Fruit fly (Drosophila melanogaster): ENCODE results near the gene 5-HT2B.

The 5-HT2B gene

DNA sequence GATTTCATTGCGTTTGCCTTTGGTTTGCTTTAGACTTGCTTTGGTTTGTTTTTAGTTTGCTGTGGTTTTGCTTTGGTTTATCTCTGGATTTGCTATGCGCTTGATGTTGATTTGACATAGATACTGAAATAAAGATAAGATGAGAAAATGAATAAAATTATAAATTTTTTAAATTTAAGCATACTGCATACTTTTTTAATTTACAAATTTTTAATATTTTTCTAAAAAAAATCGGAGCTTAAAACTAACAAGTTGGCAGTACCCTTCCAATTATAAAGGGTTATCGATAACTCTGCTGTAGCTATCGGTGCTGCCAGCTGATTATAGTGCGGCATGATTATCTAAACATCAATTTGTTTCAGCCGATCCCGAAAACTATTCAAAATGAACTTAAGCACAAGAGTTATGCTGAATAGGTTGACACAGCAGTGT, 95.8 kb downstream of the 5-HT2B start, which contains the start of gene mRpL19:
TSS of gene mRpL19 (plus strand) at position 307 of the 432 bp plus-strand sequence.
- TF ChIP-seq CrebA (GFP tag; optimal IDR thresholded peaks at IDR 0.05; ENCODE audit: borderline replicate concordance) (no peak), GATAd (GFP tag; optimal IDR thresholded peaks at IDR 0.05) (no peak), dmrt93B (GFP tag; optimal IDR thresholded peaks at IDR 0.05) (no peak), fru (GFP tag; optimal IDR thresholded peaks at IDR 0.05) (peak; percentile 28), sage (GFP tag; optimal IDR thresholded peaks at IDR 0.05) (peak; percentile 37), Hnf4 (GFP tag; optimal IDR thresholded peaks at IDR 0.05) (peak; percentile 26), CG9705 (GFP tag; optimal IDR thresholded peaks at IDR 0.05) (no peak), dl (GFP tag; optimal IDR thresholded peaks at IDR 0.05; ENCODE audit: insufficient read depth in 1 of 2, partially characterized antibody in 2 of 2) (no peak), Dif (GFP tag; optimal IDR thresholded peaks at IDR 0.05; ENCODE audit: partially characterized antibody) (no peak), h (GFP tag; optimal IDR thresholded peaks at IDR 0.05) (peak; percentile 22), woc (GFP tag; optimal IDR thresholded peaks at IDR 0.05) (peak; percentile 15), Rel (GFP tag; optimal IDR thresholded peaks at IDR 0.05) (no peak), Rel (tag; optimal IDR thresholded peaks at IDR 0.05) (peak; percentile 0), jim (GFP tag; optimal IDR thresholded peaks at IDR 0.05) (no peak), CG32264 (GFP tag; optimal IDR thresholded peaks at IDR 0.05) (no peak), Sp1 (GFP tag; optimal IDR thresholded peaks at IDR 0.05) (peak; percentile 43), lola (GFP tag; optimal IDR thresholded peaks at IDR 0.05) (no peak), HLH106 (tag; optimal IDR thresholded peaks at IDR 0.05) (peak; percentile 50), foxo (GFP tag; optimal IDR thresholded peaks at IDR 0.05) (peak in 1 of 2 experiments; percentile 45), pan (optimal IDR thresholded peaks at IDR 0.05) (no peak), Hr83 (GFP tag; optimal IDR thresholded peaks at IDR 0.05; ENCODE audit: poor library complexity, severe bottlenecking) (no peak), Vsx2 (GFP tag; optimal IDR thresholded peaks at IDR 0.05; ENCODE audit: partially characterized antibody) (no peak), OdsH (GFP tag; optimal IDR thresholded peaks at IDR 0.05) (peak; percentile 31), ey (GFP tag; optimal IDR thresholded peaks at IDR 0.05) (no peak), Jra (GFP tag; optimal IDR thresholded peaks at IDR 0.05) (no peak), psq (GFP tag; optimal IDR thresholded peaks at IDR 0.05) (peak; percentile 15), dsf (GFP tag; optimal IDR thresholded peaks at IDR 0.05; ENCODE audit: borderline replicate concordance) (no peak)

DNA sequence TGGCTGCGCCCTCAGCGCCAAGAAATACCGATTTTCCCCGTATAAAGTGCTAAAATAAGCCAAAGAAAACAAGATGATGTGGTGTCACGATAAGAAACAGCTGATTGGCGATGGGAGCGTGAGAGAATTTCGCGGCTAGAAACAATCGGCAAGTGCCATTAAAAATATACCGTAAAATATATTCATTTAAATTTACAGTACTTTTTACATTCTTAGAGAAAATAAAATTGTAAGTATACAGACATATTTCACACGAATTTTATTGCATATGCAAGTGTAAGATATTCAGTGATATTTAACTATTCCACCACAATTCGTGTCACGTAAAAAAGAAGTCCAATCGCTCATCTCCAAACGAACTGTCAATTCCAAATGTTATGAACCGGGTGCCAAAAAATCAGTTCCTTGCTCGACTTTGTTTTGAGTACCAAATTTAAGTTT, 98.6 kb downstream of the 5-HT2B start, which contains the start of the genes Unc50, CG11755 and CG8043:
TSS of gene Unc50 (minus strand) at position 54 of the 441 bp plus-strand sequence.
TSS of gene CG11755 (plus strand) at position 356 of the 441 bp plus-strand sequence.
TSS of gene CG8043 (plus strand) at position 356 of the 441 bp plus-strand sequence.
- TF ChIP-seq CG9705 (GFP tag; optimal IDR thresholded peaks at IDR 0.05): peak; percentile 80
- TF ChIP-seq Abd-B (GFP tag; optimal IDR thresholded peaks at IDR 0.05): no peak
- peak; percentile 72 for TF ChIP-seq sv (GFP tag; optimal IDR thresholded peaks at IDR 0.05)
- TF ChIP-seq tai (GFP tag; optimal IDR thresholded peaks at IDR 0.05): no peak
- TF ChIP-seq Dfd (GFP tag; optimal IDR thresholded peaks at IDR 0.05): no peak
- TF ChIP-seq Rel (GFP tag; optimal IDR thresholded peaks at IDR 0.05): no peak
- peak; percentile 48 for TF ChIP-seq Rel (tag; optimal IDR thresholded peaks at IDR 0.05)
- TF ChIP-seq dsf (GFP tag; optimal IDR thresholded peaks at IDR 0.05; ENCODE audit: borderline replicate concordance): peak; percentile 79
- TF ChIP-seq fru (GFP tag; optimal IDR thresholded peaks at IDR 0.05): peak; percentile 82
- no peak for TF ChIP-seq usp (GFP tag; optimal IDR thresholded peaks at IDR 0.05)
- TF ChIP-seq ey (GFP tag; optimal IDR thresholded peaks at IDR 0.05): peak; percentile 74
- TF ChIP-seq jim (GFP tag; optimal IDR thresholded peaks at IDR 0.05): no peak
- TF ChIP-seq N (GFP tag; optimal IDR thresholded peaks at IDR 0.05): no peak
- peak; percentile 86 for TF ChIP-seq h (GFP tag; optimal IDR thresholded peaks at IDR 0.05)
- TF ChIP-seq Sp1 (GFP tag; optimal IDR thresholded peaks at IDR 0.05): peak; percentile 74
- peak; percentile 79 for TF ChIP-seq OdsH (GFP tag; optimal IDR thresholded peaks at IDR 0.05)
- peak; percentile 24 for TF ChIP-seq Myc (optimal IDR thresholded peaks at IDR 0.05)
- no peak for TF ChIP-seq pan (optimal IDR thresholded peaks at IDR 0.05)
- TF ChIP-seq Hnf4 (GFP tag; optimal IDR thresholded peaks at IDR 0.05): no peak
- TF ChIP-seq woc (GFP tag; optimal IDR thresholded peaks at IDR 0.05): peak; percentile 95
- no peak for TF ChIP-seq CrebA (GFP tag; optimal IDR thresholded peaks at IDR 0.05; ENCODE audit: borderline replicate concordance)
- TF ChIP-seq GATAd (GFP tag; optimal IDR thresholded peaks at IDR 0.05): no peak
- TF ChIP-seq lola (GFP tag; optimal IDR thresholded peaks at IDR 0.05): no peak
- TF ChIP-seq br (GFP tag; optimal IDR thresholded peaks at IDR 0.05): peak; percentile 76
- TF ChIP-seq brk (GFP tag; optimal IDR thresholded peaks at IDR 0.05): no peak
- TF ChIP-seq rgr (GFP tag; optimal IDR thresholded peaks at IDR 0.05): peak; percentile 82
- peak; percentile 47 for TF ChIP-seq Hr83 (GFP tag; optimal IDR thresholded peaks at IDR 0.05; ENCODE audit: poor library complexity, severe bottlenecking)
- TF ChIP-seq CG32264 (GFP tag; optimal IDR thresholded peaks at IDR 0.05): peak; percentile 49
- TF ChIP-seq Dif (GFP tag; optimal IDR thresholded peaks at IDR 0.05; ENCODE audit: partially characterized antibody): no peak
- TF ChIP-seq Jra (GFP tag; optimal IDR thresholded peaks at IDR 0.05): no peak
- peak; percentile 74 for TF ChIP-seq dmrt93B (GFP tag; optimal IDR thresholded peaks at IDR 0.05)
- TF ChIP-seq dl (GFP tag; optimal IDR thresholded peaks at IDR 0.05; ENCODE audit: insufficient read depth in 1 of 2, partially characterized antibody in 2 of 2): no peak
- TF ChIP-seq Mio (GFP tag; optimal IDR thresholded peaks at IDR 0.05): no peak
- no peak for TF ChIP-seq Hr78 (GFP tag; optimal IDR thresholded peaks at IDR 0.05)
- TF ChIP-seq foxo (GFP tag; optimal IDR thresholded peaks at IDR 0.05): peak in 1 of 2 experiments; percentile 83
- TF ChIP-seq psq (GFP tag; optimal IDR thresholded peaks at IDR 0.05): peak; percentile 70
- TF ChIP-seq sage (GFP tag; optimal IDR thresholded peaks at IDR 0.05): peak; percentile 73
- TF ChIP-seq HLH106 (tag; optimal IDR thresholded peaks at IDR 0.05): peak; percentile 85
- no peak for TF ChIP-seq Vsx2 (GFP tag; optimal IDR thresholded peaks at IDR 0.05; ENCODE audit: partially characterized antibody)

Measured in whole organism, wandering third instar larva.